Worm (Caenorhabditis elegans) whole organism, L4 larva: Measurements from ENCODE around the gene T23F11.2.

Experiments used
- F10B5.3 ChIP-seq: sonication (generic microtip); optimal IDR thresholded peaks from 2 replicates; lab custom pipeline; 2016; ENCODE audit warnings: mild to moderate bottlenecking, missing genetic modification characterization, missing compliant biosample characterization
- T20F7.1 ChIP-seq: fragments of 200-800 bp; sonication (Bioruptor generic); optimal IDR thresholded peaks from 2 replicates; lab custom pipeline; 2018; ENCODE audit warnings: mild to moderate bottlenecking, missing genetic modification characterization, missing compliant biosample characterization
- T26A8.4 ChIP-seq: fragments of 200-800 bp; sonication (Bioruptor generic); IDR thresholded peaks from 2 replicates; pipeline ENCODE4 v1.3.6; 2022; ENCODE audit warnings: missing genetic modification characterization, missing compliant biosample characterization
- ZK546.5 ChIP-seq, 2 experiments: sonication (generic microtip); optimal IDR thresholded peaks; 2 replicates each; lab custom pipeline; 2017; ENCODE audit warnings: missing biosample characterization in 2 of 2, missing genetic modification characterization in 2 of 2
- aha-1 ChIP-seq: fragments of 150-350 bp; peaks from one replicate; lab custom pipeline; 2014; ENCODE audit warnings: missing biosample characterization, missing genetic modification characterization
- arid-1 ChIP-seq: fragments of 200-800 bp; sonication (Bioruptor generic); conservative IDR thresholded peaks from 2 replicates; pipeline ENCODE4 v1.3.6; 2022; ENCODE audit warnings: missing genetic modification reagents, missing genetic modification characterization, missing compliant biosample characterization
- attf-4 ChIP-seq: sonication (generic microtip); optimal IDR thresholded peaks from 3 replicates; lab custom pipeline; 2017; ENCODE audit warnings: missing biosample characterization, missing genetic modification characterization
- ceh-32 ChIP-seq: sonication (generic microtip); optimal IDR thresholded peaks from 2 replicates; lab custom pipeline; 2016; ENCODE audit warnings: mild to moderate bottlenecking, missing genetic modification characterization, missing compliant biosample characterization; ENCODE audit not compliant: poor library complexity
- ceh-62 ChIP-seq: sonication (generic microtip); optimal IDR thresholded peaks from 2 replicates; lab custom pipeline; 2017; ENCODE audit warnings: missing biosample characterization, missing genetic modification characterization
- ces-1 ChIP-seq: fragments of 150-350 bp; sonication (generic microtip); optimal IDR thresholded peaks from 4 replicates; lab custom pipeline; 2014; ENCODE audit warnings: missing biosample characterization, missing genetic modification reagents, missing genetic modification characterization
- daf-19 ChIP-seq: fragments of 200-800 bp; sonication (Bioruptor generic); conservative IDR thresholded peaks from 2 replicates; pipeline ENCODE4 v1.3.6; 2022; ENCODE audit warnings: missing genetic modification characterization, missing compliant biosample characterization
- dpl-1 ChIP-seq: fragments of 150-350 bp; optimal IDR thresholded peaks from 2 replicates; lab custom pipeline; 2014; ENCODE audit warnings: missing biosample characterization, missing genetic modification reagents, missing genetic modification characterization
- dve-1 ChIP-seq: sonication (generic microtip); optimal IDR thresholded peaks from 2 replicates; lab custom pipeline; 2017; ENCODE audit warnings: antibody characterized with exemption, mild to moderate bottlenecking, missing genetic modification characterization, missing compliant biosample characterization; ENCODE audit not compliant: insufficient read depth
- fkh-10 ChIP-seq: fragments of 150-350 bp; optimal IDR thresholded peaks from 2 replicates; lab custom pipeline; 2014; ENCODE audit warnings: missing biosample characterization, missing genetic modification reagents, missing genetic modification characterization
- hmg-1.1 ChIP-seq: fragments of 200-800 bp; sonication (Bioruptor generic); IDR thresholded peaks from 2 replicates; pipeline ENCODE4 v1.3.6; 2022; ENCODE audit warnings: missing genetic modification reagents, missing genetic modification characterization, missing compliant biosample characterization
- lim-7 ChIP-seq: fragments of 200-800 bp; sonication (Bioruptor generic); IDR thresholded peaks from 2 replicates; pipeline ENCODE4 v1.3.6; 2022; ENCODE audit warnings: missing genetic modification characterization, missing compliant biosample characterization
- lin-15B ChIP-seq: fragments of 150-350 bp; sonication (generic microtip); optimal IDR thresholded peaks from 3 replicates; lab custom pipeline; 2014; ENCODE audit warnings: missing biosample characterization, missing genetic modification characterization
- lin-29 ChIP-seq: fragments of 200-800 bp; sonication (Bioruptor generic); IDR thresholded peaks from 2 replicates; pipeline ENCODE4 v1.3.6; 2022; ENCODE audit warnings: missing genetic modification reagents, missing genetic modification characterization, missing compliant biosample characterization
- mxl-3 ChIP-seq: fragments of 200-800 bp; sonication (Bioruptor generic); optimal IDR thresholded peaks from 2 replicates; lab custom pipeline; 2018; ENCODE audit warnings: mild to moderate bottlenecking, missing genetic modification characterization, missing compliant biosample characterization
- nhr-10 ChIP-seq: fragments of 150-350 bp; optimal IDR thresholded peaks from 2 replicates; lab custom pipeline; 2014; ENCODE audit warnings: missing biosample characterization, missing genetic modification characterization
- nhr-11 ChIP-seq: fragments of 150-350 bp; optimal IDR thresholded peaks from 2 replicates; lab custom pipeline; 2014; ENCODE audit warnings: missing biosample characterization, missing genetic modification characterization
- nhr-76 ChIP-seq: fragments of 150-350 bp; optimal IDR thresholded peaks from 2 replicates; lab custom pipeline; 2014; ENCODE audit warnings: missing biosample characterization, missing genetic modification characterization
- pqm-1 ChIP-seq: sonication (generic microtip); optimal IDR thresholded peaks from 2 replicates; lab custom pipeline; 2017; ENCODE audit warnings: missing biosample characterization, missing genetic modification characterization
- rbr-2 ChIP-seq: sonication (generic microtip); optimal IDR thresholded peaks from 2 replicates; lab custom pipeline; 2016; ENCODE audit warnings: missing genotype, missing genetic modification characterization, missing compliant biosample characterization
- skn-1 ChIP-seq: fragments of 150-350 bp; optimal IDR thresholded peaks from 2 replicates; lab custom pipeline; 2014; ENCODE audit warnings: missing biosample characterization, missing genetic modification characterization
- snpc-4 ChIP-seq: fragments of 150-350 bp; optimal IDR thresholded peaks from 2 replicates; lab custom pipeline; 2014; ENCODE audit warnings: missing biosample characterization, missing genetic modification characterization
- unc-130 ChIP-seq: sonication (generic microtip); optimal IDR thresholded peaks from 2 replicates; lab custom pipeline; 2016; ENCODE audit warnings: missing genetic modification reagents, missing genetic modification characterization, missing compliant biosample characterization
- unc-62 ChIP-seq, 3 experiments: fragments of 150-350 bp in 1 of 3; sonication (generic microtip); optimal IDR thresholded peaks in 2 of 3; peaks in 1 of 3; 1 replicate in 1 of 3; 2 replicates in 2 of 3; lab custom pipeline; 2014 to 2017; ENCODE audit warnings: missing biosample characterization in 3 of 3, missing genetic modification characterization in 3 of 3, missing genetic modification reagents in 3 of 3, missing genotype in 1 of 3
- vab-7 ChIP-seq: fragments of 200-800 bp; sonication (Bioruptor generic); IDR thresholded peaks from 2 replicates; pipeline ENCODE4 v1.3.6; 2022; ENCODE audit warnings: missing genetic modification reagents, missing genetic modification characterization, missing compliant biosample characterization
- zag-1 ChIP-seq: fragments of 150-350 bp; optimal IDR thresholded peaks from 2 replicates; lab custom pipeline; 2014; ENCODE audit warnings: missing biosample characterization, missing genetic modification characterization
- zfp-2 ChIP-seq: sonication (generic microtip); optimal IDR thresholded peaks from 2 replicates; lab custom pipeline; 2016; ENCODE audit warnings: mild to moderate bottlenecking, missing genetic modification characterization, missing compliant biosample characterization
- zip-11 ChIP-seq: fragments of 200-800 bp; sonication (Bioruptor generic); IDR thresholded peaks from 2 replicates; pipeline ENCODE4 v1.3.6; 2022; ENCODE audit warnings: missing genetic modification characterization, missing compliant biosample characterization
- ztf-7 ChIP-seq: fragments of 150-350 bp; optimal IDR thresholded peaks from 2 replicates; lab custom pipeline; 2014; ENCODE audit warnings: missing biosample characterization, missing genetic modification characterization

Gene T23F11.2

DNA sequence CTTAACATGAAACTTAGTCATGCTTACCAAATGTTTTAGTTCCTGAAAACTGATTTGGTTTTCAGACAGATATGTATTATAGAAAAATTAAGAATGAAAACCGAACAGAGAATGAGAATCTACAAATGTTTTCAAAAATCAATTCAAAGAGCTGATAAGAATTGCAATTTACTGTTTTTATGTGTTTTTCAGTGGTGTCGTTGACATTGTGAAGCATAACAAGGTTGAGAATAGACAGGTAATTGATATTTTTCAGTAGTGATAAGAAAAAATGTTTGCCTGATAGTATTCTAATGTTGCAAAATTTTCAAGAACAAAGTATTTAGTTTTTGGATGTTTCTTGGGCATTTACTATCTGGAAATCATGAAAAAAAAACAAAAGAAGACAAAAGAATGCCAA is 12.0 kb downstream of the T23F11.2 start, which contains the start of gene pfas-1 (continued):
- TF ChIP-seq ceh-32 (tag; lab: Kevin White, UChicago) (no peak), F10B5.3 (tag; lab: Kevin White, UChicago) (no peak), dve-1 (tag; lab: Kevin White, UChicago) (no peak), vab-7 (GFP tag; lab: Robert Waterston, UW) (no peak), unc-130 (GFP tag; lab: Kevin White, UChicago) (no peak), nhr-11 (tag; lab: Kevin White, UChicago) (no peak), T20F7.1 (peak; percentile 20)

DNA sequence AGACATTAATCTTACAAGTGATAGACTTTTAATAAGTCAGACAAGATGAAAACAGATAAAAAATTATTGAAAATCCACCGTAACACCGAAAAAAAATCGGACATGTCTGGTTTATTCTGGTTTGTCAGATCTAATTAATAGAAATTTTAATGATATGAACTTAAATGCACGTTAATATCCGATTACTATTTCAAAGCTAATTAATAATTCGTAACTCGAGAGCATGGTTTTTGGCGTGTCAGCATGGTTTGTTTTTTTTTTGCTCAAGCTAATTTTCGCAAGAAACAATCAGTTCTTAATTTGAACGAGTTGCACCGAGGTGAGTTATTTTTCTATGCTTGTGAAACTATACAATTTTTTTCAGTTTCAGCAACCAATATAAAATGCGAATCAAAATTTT is 20.4 kb downstream of the T23F11.2 start, which contains the start of gene clec-153:
Gene clec-153, plus strand, starts transcription at position 301 of the 400 bp plus-strand sequence.
- TF ChIP-seq dpl-1 (GFP tag; lab: Kevin White, UChicago) (no peak), lim-7 (no peak), pqm-1 (tag; lab: Kevin White, UChicago) (no peak), arid-1 (GFP tag; lab: Robert Waterston, UW) (no peak), hmg-1.1 (GFP tag; lab: Robert Waterston, UW) (no peak), snpc-4 (no peak), lin-15B (tag; lab: Kevin White, UChicago) (no peak), ceh-62 (tag; lab: Kevin White, UChicago) (no peak), zfp-2 (tag; lab: Kevin White, UChicago) (no peak), ztf-7 (tag; lab: Kevin White, UChicago) (no peak), daf-19 (no peak), skn-1 (tag; lab: Kevin White, UChicago) (no peak)

DNA sequence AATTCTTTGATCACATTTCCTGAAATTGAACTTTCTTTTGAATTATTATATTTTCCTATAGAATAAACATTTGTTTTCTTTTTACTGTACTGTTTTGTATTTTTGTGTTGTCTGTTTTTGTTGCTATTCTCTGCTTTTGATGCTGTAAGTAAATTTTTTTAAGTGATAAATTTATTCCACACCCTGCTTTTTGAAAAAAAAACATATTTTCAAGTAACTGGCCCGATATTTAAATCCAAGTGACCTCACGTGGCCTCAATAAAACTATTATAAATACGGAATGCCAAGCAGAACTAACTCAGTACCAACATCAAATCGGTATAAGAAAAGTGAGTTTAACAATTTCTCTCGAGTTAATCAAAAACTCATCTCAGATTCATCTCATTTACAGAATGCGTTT is 27.1 kb downstream of the T23F11.2 start, which contains the start of gene clec-151:
Gene clec-151, plus strand, starts transcription at position 301 of the 400 bp plus-strand sequence.
- TF ChIP-seq mxl-3 (GFP tag; lab: Kevin White, UChicago) (no peak), lim-7 (no peak), zag-1 (tag; lab: Kevin White, UChicago) (no peak), fkh-10 (GFP tag; lab: Kevin White, UChicago) (no peak), nhr-10 (no peak), dve-1 (tag; lab: Kevin White, UChicago) (no peak)

- TF ChIP-seq unc-62 (GFP tag; optimal IDR thresholded peaks at IDR 0.05 in 1 of 2; lab: Kevin White, UChicago) (peak in 1 of 2 experiments; percentile 89), unc-62 (tag; optimal IDR thresholded peaks at IDR 0.05; lab: Kevin White, UChicago) (no peak), daf-19 (no peak), lin-29 (no peak), attf-4 (no peak), nhr-76 (no peak), zip-11 (no peak), T26A8.4 (GFP tag; lab: Robert Waterston, UW) (no peak), fkh-10 (GFP tag; lab: Kevin White, UChicago) (peak; percentile 91)
- TF ChIP-seq, all 104 proteins: peak for 2
These were observed 29.0 kb downstream of the T23F11.2 start for ce11 chrIII:4626148-4626922.

ce11 chrIII:4622375-4623130 is 32.7 kb downstream of the T23F11.2 start, which contains the start of gene lron-5:
Gene lron-5 (plus strand): TSS chrIII:4623029.
- no peak for TF ChIP-seq ZK546.5 (tag; optimal IDR thresholded peaks at IDR 0.05; lab: Kevin White, UChicago)
- TF ChIP-seq ces-1: peak; percentile 28
- no peak for TF ChIP-seq attf-4
- peak; percentile 78 for TF ChIP-seq fkh-10 (GFP tag; lab: Kevin White, UChicago)
- no peak for TF ChIP-seq arid-1 (GFP tag; lab: Robert Waterston, UW)
- TF ChIP-seq aha-1 (tag; lab: Kevin White, UChicago): peak; percentile 46
- no peak for TF ChIP-seq ceh-32 (tag; lab: Kevin White, UChicago)
- TF ChIP-seq unc-62 (GFP tag; optimal IDR thresholded peaks at IDR 0.05 in 1 of 2; lab: Kevin White, UChicago): peak in 1 of 2 experiments; percentile 91
- TF ChIP-seq unc-62 (tag; optimal IDR thresholded peaks at IDR 0.05; lab: Kevin White, UChicago): no peak
- no peak for TF ChIP-seq zfp-2 (tag; lab: Kevin White, UChicago)
- no peak for TF ChIP-seq daf-19
- no peak for TF ChIP-seq rbr-2 (tag; lab: Kevin White, UChicago)
- no peak for TF ChIP-seq lin-29
